Worm (Caenorhabditis elegans): Measurements from ENCODE around the gene R03G8.1.

DNA sequence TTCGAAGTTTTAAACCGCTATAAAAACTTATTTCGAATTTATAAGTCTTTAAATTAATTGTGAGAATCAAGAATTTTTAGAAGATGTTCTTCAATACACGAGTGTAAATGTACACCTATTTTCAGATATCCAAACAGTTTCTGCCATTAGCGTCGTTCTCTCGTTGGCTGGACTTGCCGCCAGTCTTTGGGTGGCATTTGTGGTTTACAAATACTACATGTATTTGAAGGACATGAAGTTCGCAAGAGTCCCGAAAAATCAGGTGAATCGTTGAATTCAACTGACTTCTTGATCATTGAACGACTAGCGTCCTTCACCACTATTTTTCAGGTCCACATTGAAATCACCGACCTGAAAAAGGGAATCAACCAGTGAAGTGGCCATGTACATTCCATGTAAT, 31.3 kb downstream of the R03G8.1 start:
- TF ChIP-seq ztf-23 (GFP tag; IDR thresholded peaks at IDR 0.05) (no peak), klf-2 (GFP tag; conservative IDR thresholded peaks at IDR 0.05) (no peak), cog-1 (tag; optimal IDR thresholded peaks at IDR 0.05) (no peak), T22C8.4 (GFP tag; IDR thresholded peaks at IDR 0.05) (no peak)

Data from whole organism, midembryonic.